Worm (Caenorhabditis elegans) whole organism, L4 larva: Measurements from ENCODE around the gene Y54G2A.38.

Source experiments
- D1046.2 ChIP-seq: fragments of 200-800 bp; sonication (Bioruptor generic); IDR thresholded peaks from 2 replicates; pipeline ENCODE4 v1.3.6; 2022; ENCODE audit warnings: missing genetic modification characterization, missing compliant biosample characterization
- F10B5.3 ChIP-seq: sonication (generic microtip); optimal IDR thresholded peaks from 2 replicates; lab custom pipeline; 2016; ENCODE audit warnings: mild to moderate bottlenecking, missing genetic modification characterization, missing compliant biosample characterization
- F26F4.8 ChIP-seq: fragments of 200-800 bp; sonication (Bioruptor generic); conservative IDR thresholded peaks from 2 replicates; pipeline ENCODE4 v1.3.6; 2022; ENCODE audit warnings: missing genetic modification characterization, missing compliant biosample characterization
- F44E2.7 ChIP-seq: fragments of 200-800 bp; sonication (Bioruptor generic); IDR thresholded peaks from 2 replicates; pipeline ENCODE4 v2.1.2; 2022; ENCODE audit warnings: missing genetic modification characterization, missing compliant biosample characterization
- F49E8.2 ChIP-seq: sonication (generic microtip); optimal IDR thresholded peaks from 2 replicates; lab custom pipeline; 2016; ENCODE audit warnings: missing compliant biosample characterization, mild to moderate bottlenecking, missing genetic modification characterization, borderline replicate concordance
- R02D3.7 ChIP-seq: fragments of 150-350 bp; sonication (generic microtip); optimal IDR thresholded peaks from 3 replicates; lab custom pipeline; 2014; ENCODE audit warnings: missing biosample characterization, missing genetic modification characterization
- T20F7.1 ChIP-seq: fragments of 200-800 bp; sonication (Bioruptor generic); optimal IDR thresholded peaks from 2 replicates; lab custom pipeline; 2018; ENCODE audit warnings: mild to moderate bottlenecking, missing genetic modification characterization, missing compliant biosample characterization
- T26A8.4 ChIP-seq: fragments of 200-800 bp; sonication (Bioruptor generic); IDR thresholded peaks from 2 replicates; pipeline ENCODE4 v1.3.6; 2022; ENCODE audit warnings: missing genetic modification characterization, missing compliant biosample characterization
- Y105C5A.15 ChIP-seq: fragments of 200-800 bp; sonication (Bioruptor generic); IDR thresholded peaks from 2 replicates; pipeline ENCODE4 v1.3.6; 2022; ENCODE audit warnings: missing genetic modification characterization, missing compliant biosample characterization
- Y48G9A.11 ChIP-seq: fragments of 200-800 bp; sonication (Bioruptor generic); IDR thresholded peaks from 2 replicates; pipeline ENCODE4 v1.3.6; 2022; ENCODE audit warnings: missing genetic modification reagents, missing genetic modification characterization, missing compliant biosample characterization
- Y75B8A.6 ChIP-seq: fragments of 200-800 bp; sonication (Bioruptor generic); IDR thresholded peaks from 2 replicates; pipeline ENCODE4 v1.3.6; 2022; ENCODE audit warnings: missing genetic modification reagents, missing genetic modification characterization, missing compliant biosample characterization
- ceh-20 ChIP-seq: fragments of 200-800 bp; sonication (Bioruptor generic); IDR thresholded peaks from 2 replicates; pipeline ENCODE4 v1.3.6; 2022; ENCODE audit warnings: missing genetic modification reagents, missing genetic modification characterization, missing compliant biosample characterization
- cey-2 ChIP-seq: sonication (generic microtip); optimal IDR thresholded peaks from 3 replicates; lab custom pipeline; 2017; ENCODE audit warnings: missing genetic modification characterization, mild to moderate bottlenecking, missing compliant biosample characterization, antibody characterized with exemption, borderline replicate concordance; ENCODE audit not compliant: insufficient read depth
- daf-12 ChIP-seq: fragments of 150-350 bp; optimal IDR thresholded peaks from 2 replicates; lab custom pipeline; 2014; ENCODE audit warnings: missing biosample characterization, missing genetic modification reagents, missing genetic modification characterization
- daf-19 ChIP-seq: fragments of 200-800 bp; sonication (Bioruptor generic); conservative IDR thresholded peaks from 2 replicates; pipeline ENCODE4 v1.3.6; 2022; ENCODE audit warnings: missing genetic modification characterization, missing compliant biosample characterization
- daf-8 ChIP-seq: fragments of 200-800 bp; sonication (Bioruptor generic); IDR thresholded peaks from 2 replicates; pipeline ENCODE4 v1.3.6; 2022; ENCODE audit warnings: missing genetic modification characterization, missing compliant biosample characterization
- dmd-6 ChIP-seq: fragments of 200-800 bp; sonication (Bioruptor generic); IDR thresholded peaks from 2 replicates; pipeline ENCODE4 v1.3.6; 2022; ENCODE audit warnings: missing genetic modification reagents, missing genetic modification characterization, missing compliant biosample characterization
- dmd-8 ChIP-seq: fragments of 200-800 bp; sonication (Bioruptor generic); IDR thresholded peaks from 2 replicates; pipeline ENCODE4 v1.3.6; 2022; ENCODE audit warnings: missing genetic modification characterization, missing compliant biosample characterization
- dmd-9 ChIP-seq: fragments of 200-800 bp; sonication (Bioruptor generic); IDR thresholded peaks from 2 replicates; pipeline ENCODE4 v1.3.6; 2022; ENCODE audit warnings: missing genetic modification reagents, missing genetic modification characterization, missing compliant biosample characterization
- dpl-1 ChIP-seq: fragments of 150-350 bp; optimal IDR thresholded peaks from 2 replicates; lab custom pipeline; 2014; ENCODE audit warnings: missing biosample characterization, missing genetic modification reagents, missing genetic modification characterization
- duxl-1 ChIP-seq: sonication (generic microtip); optimal IDR thresholded peaks from 2 replicates; lab custom pipeline; 2016; ENCODE audit warnings: mild to moderate bottlenecking, missing genetic modification characterization, moderate library complexity, missing compliant biosample characterization; ENCODE audit not compliant: poor library complexity
- egl-43 ChIP-seq: fragments of 200-800 bp; sonication (Bioruptor generic); IDR thresholded peaks from 2 replicates; pipeline ENCODE4 v1.3.6; 2022; ENCODE audit warnings: missing genetic modification reagents, missing genetic modification characterization, missing compliant biosample characterization
- hlh-11 ChIP-seq: fragments of 200-800 bp; sonication (Bioruptor generic); optimal IDR thresholded peaks from 2 replicates; lab custom pipeline; 2018; ENCODE audit warnings: mild to moderate bottlenecking, missing genetic modification characterization, missing compliant biosample characterization
- lim-7 ChIP-seq: fragments of 200-800 bp; sonication (Bioruptor generic); IDR thresholded peaks from 2 replicates; pipeline ENCODE4 v1.3.6; 2022; ENCODE audit warnings: missing genetic modification characterization, missing compliant biosample characterization
- lin-13 ChIP-seq: fragments of 150-350 bp; optimal IDR thresholded peaks from 2 replicates; lab custom pipeline; 2014; ENCODE audit warnings: missing biosample characterization, missing genetic modification reagents, missing genetic modification characterization
- lin-15B ChIP-seq: fragments of 150-350 bp; sonication (generic microtip); optimal IDR thresholded peaks from 3 replicates; lab custom pipeline; 2014; ENCODE audit warnings: missing biosample characterization, missing genetic modification characterization
- lin-29 ChIP-seq: fragments of 200-800 bp; sonication (Bioruptor generic); IDR thresholded peaks from 2 replicates; pipeline ENCODE4 v1.3.6; 2022; ENCODE audit warnings: missing genetic modification reagents, missing genetic modification characterization, missing compliant biosample characterization
- lin-38 ChIP-seq: fragments of 200-800 bp; sonication (Bioruptor generic); IDR thresholded peaks from 2 replicates; pipeline ENCODE4 v1.3.6; 2022; ENCODE audit warnings: missing genetic modification reagents, missing genetic modification characterization, missing compliant biosample characterization
- lin-39 ChIP-seq: fragments of 150-350 bp; optimal IDR thresholded peaks from 2 replicates; lab custom pipeline; 2014; ENCODE audit warnings: missing biosample characterization, missing genetic modification reagents, missing genetic modification characterization
- madf-5 ChIP-seq, 2 experiments: fragments of 200-800 bp; sonication (Bioruptor generic); IDR thresholded peaks; 2 replicates each; pipeline ENCODE4 v1.3.6; 2022; ENCODE audit warnings: missing compliant biosample characterization in 2 of 2, missing genetic modification characterization in 2 of 2
- madf-9 ChIP-seq: fragments of 200-800 bp; sonication (Bioruptor generic); conservative IDR thresholded peaks from 2 replicates; pipeline ENCODE4 v1.3.6; 2022; ENCODE audit warnings: missing genetic modification reagents, missing genetic modification characterization, missing compliant biosample characterization
- mdt-29 ChIP-seq: fragments of 200-800 bp; sonication (Bioruptor generic); IDR thresholded peaks from 2 replicates; pipeline ENCODE4 v1.3.6; 2022; ENCODE audit warnings: missing genetic modification reagents, missing genetic modification characterization, missing compliant biosample characterization
- mep-1 ChIP-seq: fragments of 150-350 bp; sonication (generic microtip); optimal IDR thresholded peaks from 3 replicates; lab custom pipeline; 2014; ENCODE audit warnings: missing biosample characterization, missing genetic modification characterization
- mxl-3 ChIP-seq: fragments of 200-800 bp; sonication (Bioruptor generic); optimal IDR thresholded peaks from 2 replicates; lab custom pipeline; 2018; ENCODE audit warnings: mild to moderate bottlenecking, missing genetic modification characterization, missing compliant biosample characterization
- nhr-102 ChIP-seq: sonication (generic microtip); optimal IDR thresholded peaks from 2 replicates; lab custom pipeline; 2016; ENCODE audit warnings: mild to moderate bottlenecking, missing genetic modification characterization, moderate library complexity, missing compliant biosample characterization
- nhr-11 ChIP-seq: fragments of 150-350 bp; optimal IDR thresholded peaks from 2 replicates; lab custom pipeline; 2014; ENCODE audit warnings: missing biosample characterization, missing genetic modification characterization
- nhr-237 ChIP-seq: sonication (generic microtip); optimal IDR thresholded peaks from 2 replicates; lab custom pipeline; 2017; ENCODE audit warnings: missing biosample characterization, missing genetic modification characterization
- nhr-25 ChIP-seq: sonication (generic microtip); optimal IDR thresholded peaks from 2 replicates; lab custom pipeline; 2017; ENCODE audit warnings: missing genetic modification characterization, mild to moderate bottlenecking, missing compliant biosample characterization, antibody characterized with exemption, moderate library complexity, borderline replicate concordance; ENCODE audit not compliant: insufficient read depth
- nhr-28 ChIP-seq: fragments of 150-350 bp; optimal IDR thresholded peaks from 2 replicates; lab custom pipeline; 2014; ENCODE audit warnings: missing biosample characterization, missing genetic modification characterization
- nhr-41 ChIP-seq: fragments of 200-800 bp; sonication (Bioruptor generic); IDR thresholded peaks from 2 replicates; pipeline ENCODE4 v1.3.6; 2022; ENCODE audit warnings: missing genetic modification reagents, missing genetic modification characterization, missing compliant biosample characterization
- nhr-48 ChIP-seq: sonication (generic microtip); optimal IDR thresholded peaks from 2 replicates; lab custom pipeline; 2016; ENCODE audit warnings: mild to moderate bottlenecking, missing genetic modification characterization, missing compliant biosample characterization
- nhr-6 ChIP-seq: fragments of 150-350 bp; optimal IDR thresholded peaks from 2 replicates; lab custom pipeline; 2014; ENCODE audit warnings: missing biosample characterization, missing genetic modification characterization
- rbr-2 ChIP-seq: sonication (generic microtip); optimal IDR thresholded peaks from 2 replicates; lab custom pipeline; 2016; ENCODE audit warnings: missing genotype, missing genetic modification characterization, missing compliant biosample characterization
- set-16 ChIP-seq: fragments of 200-800 bp; sonication (Bioruptor generic); IDR thresholded peaks from 2 replicates; pipeline ENCODE4 v1.3.6; 2022; ENCODE audit warnings: missing genetic modification reagents, missing genetic modification characterization, missing compliant biosample characterization
- snpc-1.2 ChIP-seq: fragments of 200-800 bp; sonication (Bioruptor generic); IDR thresholded peaks from 2 replicates; pipeline ENCODE4 v1.3.6; 2022; ENCODE audit warnings: missing genetic modification reagents, missing genetic modification characterization, missing compliant biosample characterization
- snpc-4 ChIP-seq: fragments of 150-350 bp; optimal IDR thresholded peaks from 2 replicates; lab custom pipeline; 2014; ENCODE audit warnings: missing biosample characterization, missing genetic modification characterization
- spr-1 ChIP-seq: sonication (generic microtip); optimal IDR thresholded peaks from 2 replicates; lab custom pipeline; 2016; ENCODE audit warnings: mild to moderate bottlenecking, missing genetic modification characterization, missing compliant biosample characterization
- vab-7 ChIP-seq: fragments of 200-800 bp; sonication (Bioruptor generic); IDR thresholded peaks from 2 replicates; pipeline ENCODE4 v1.3.6; 2022; ENCODE audit warnings: missing genetic modification reagents, missing genetic modification characterization, missing compliant biosample characterization
- zip-11 ChIP-seq: fragments of 200-800 bp; sonication (Bioruptor generic); IDR thresholded peaks from 2 replicates; pipeline ENCODE4 v1.3.6; 2022; ENCODE audit warnings: missing genetic modification characterization, missing compliant biosample characterization
- zip-2 ChIP-seq: fragments of 150-350 bp; optimal IDR thresholded peaks from 2 replicates; lab custom pipeline; 2014; ENCODE audit warnings: missing biosample characterization, missing genetic modification characterization
- ztf-11 ChIP-seq: fragments of 150-350 bp; optimal IDR thresholded peaks from 2 replicates; lab custom pipeline; 2014; ENCODE audit warnings: missing biosample characterization, missing genetic modification characterization

Gene Y54G2A.38

ce11 chrIV:2805525-2805924, 46.3 kb downstream of the Y54G2A.38 start, which contains the start of gene Y54G2A.45 (continued):
- TF ChIP-seq dmd-9, result peak; percentile 72; the same call in 1 of the 2 replicates
- no peak for TF ChIP-seq lin-39
- TF ChIP-seq nhr-25 (tag; lab: Kevin White, UChicago), result no peak
- peak; percentile 47 to 76; a peak in 3 of 4 replicates for TF ChIP-seq madf-5 (GFP tag; IDR thresholded peaks at IDR 0.05; lab: Robert Waterston, UW)
- TF ChIP-seq dmd-6 (GFP tag; lab: Robert Waterston, UW), result peak; percentile 87
- peak; percentile 84 for TF ChIP-seq nhr-48
- peak; percentile 83 for TF ChIP-seq nhr-102 (tag; lab: Kevin White, UChicago)
- TF ChIP-seq lin-38 (GFP tag; lab: Robert Waterston, UW), result peak; percentile 80
- peak; percentile 57; the same call in 1 of the 2 replicates for TF ChIP-seq Y75B8A.6 (GFP tag; lab: Robert Waterston, UW)
- peak; percentile 77 for TF ChIP-seq mxl-3 (GFP tag; lab: Kevin White, UChicago)
- TF ChIP-seq ceh-20 (GFP tag; lab: Robert Waterston, UW), result peak; percentile 65
- TF ChIP-seq Y48G9A.11 (GFP tag; lab: Robert Waterston, UW), result peak; percentile 77
- TF ChIP-seq duxl-1 (tag; lab: Kevin White, UChicago), result peak; percentile 38
- peak; percentile 88 for TF ChIP-seq D1046.2 (GFP tag; lab: Robert Waterston, UW)
- peak; percentile 78 for TF ChIP-seq mep-1 (tag; lab: Kevin White, UChicago)
- 0 out of 2 replicates have a peak, but pooled peaks have one; percentile 28 for TF ChIP-seq F44E2.7 (GFP tag; lab: Robert Waterston, UW)
- peak; percentile 84 for TF ChIP-seq vab-7 (GFP tag; lab: Robert Waterston, UW)
- peak; percentile 51 for TF ChIP-seq rbr-2 (tag; lab: Kevin White, UChicago)
- no peak for TF ChIP-seq Y105C5A.15 (GFP tag; lab: Robert Waterston, UW)
- TF ChIP-seq lin-29 (GFP tag; lab: Robert Waterston, UW), result no peak
- peak; percentile 89 for TF ChIP-seq nhr-28 (tag; lab: Kevin White, UChicago)
- TF ChIP-seq egl-43 (GFP tag; lab: Robert Waterston, UW), result peak; percentile 82
- TF ChIP-seq T26A8.4 (GFP tag; lab: Robert Waterston, UW), result peak; percentile 60
- no peak for TF ChIP-seq zip-11 (GFP tag; lab: Robert Waterston, UW)
- TF ChIP-seq nhr-11 (tag; lab: Kevin White, UChicago), result peak; percentile 55
- peak; percentile 65 for TF ChIP-seq zip-2
- TF ChIP-seq lin-13 (GFP tag; lab: Kevin White, UChicago), result peak; percentile 87
- TF ChIP-seq daf-8 (GFP tag; lab: Robert Waterston, UW), result no peak
- TF ChIP-seq spr-1 (tag; lab: Kevin White, UChicago), result peak; percentile 72
- TF ChIP-seq nhr-237 (tag; lab: Kevin White, UChicago), result no peak
- no peak for TF ChIP-seq daf-12 (tag; lab: Kevin White, UChicago)
- peak; percentile 78 for TF ChIP-seq snpc-1.2 (GFP tag; lab: Robert Waterston, UW)
- TF ChIP-seq lim-7 (GFP tag; lab: Robert Waterston, UW), result peak; percentile 81
- no peak for TF ChIP-seq lin-15B (tag; lab: Kevin White, UChicago)
- peak; percentile 78 for TF ChIP-seq F49E8.2 (tag; lab: Kevin White, UChicago)
- TF ChIP-seq set-16 (GFP tag; lab: Robert Waterston, UW), result no peak
- peak; percentile 77; the same call in 1 of the 2 replicates for TF ChIP-seq dmd-8 (GFP tag; lab: Robert Waterston, UW)
- TF ChIP-seq cey-2 (tag; lab: Kevin White, UChicago), result no peak
- peak; percentile 89 for TF ChIP-seq madf-9 (GFP tag; lab: Robert Waterston, UW)
- peak; percentile 25 for TF ChIP-seq dpl-1
- peak; percentile 52; the same call in 1 of the 2 replicates for TF ChIP-seq nhr-41 (GFP tag; lab: Robert Waterston, UW)
- no peak for TF ChIP-seq ztf-11 (tag; lab: Kevin White, UChicago)
- TF ChIP-seq F10B5.3, result peak; percentile 58
- peak; percentile 90 for TF ChIP-seq F26F4.8 (GFP tag; lab: Robert Waterston, UW)
- TF ChIP-seq nhr-6 (tag; lab: Kevin White, UChicago), result peak; percentile 3
- no peak for TF ChIP-seq daf-19 (GFP tag; lab: Robert Waterston, UW)
- peak; percentile 53; the same call in 1 of the 2 replicates for TF ChIP-seq mdt-29 (GFP tag; lab: Robert Waterston, UW)
- TF ChIP-seq snpc-4 (tag; lab: Kevin White, UChicago), result no peak
- TF ChIP-seq hlh-11 (tag; lab: Kevin White, UChicago), result peak; percentile 85
- no peak for TF ChIP-seq T20F7.1 (GFP tag; lab: Kevin White, UChicago)
- TF ChIP-seq R02D3.7 (tag; lab: Kevin White, UChicago), result peak; percentile 2
